Worm (Caenorhabditis elegans): ENCODE results near the gene saeg-1.

DNA sequence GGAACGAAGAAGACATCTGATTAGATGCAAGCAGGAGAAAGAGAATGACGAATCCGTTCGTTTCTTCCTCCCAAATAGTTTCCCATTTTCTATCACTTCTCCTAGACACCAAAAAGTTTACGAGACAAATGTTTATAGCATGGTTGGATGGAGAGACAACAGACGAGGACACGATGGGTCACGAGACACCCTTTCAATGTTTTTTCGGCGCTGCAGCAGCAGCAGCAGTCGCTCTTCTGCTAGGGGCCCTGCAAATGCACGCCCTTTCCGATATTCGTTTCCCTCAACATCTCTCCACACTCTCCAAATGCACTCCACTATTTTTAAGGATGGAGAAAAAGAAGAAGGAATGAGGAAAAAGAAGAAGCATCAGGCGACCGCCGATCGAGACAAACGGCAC is 7.2 kb downstream of the saeg-1 start:
- TF ChIP-seq ztf-23 (GFP tag; IDR thresholded peaks at IDR 0.05): 0 out of 2 replicates have a peak, but pooled peaks have one; percentile 8
- TF ChIP-seq cog-1 (tag; optimal IDR thresholded peaks at IDR 0.05): no peak
- no peak for TF ChIP-seq T22C8.4 (GFP tag; IDR thresholded peaks at IDR 0.05)
- TF ChIP-seq flt-1 (GFP tag; IDR thresholded peaks at IDR 0.05): peak; percentile 42; the same call in 1 of the 2 replicates
- no peak for TF ChIP-seq med-1 (GFP tag; optimal IDR thresholded peaks at IDR 0.05; ENCODE audit: insufficient read depth)
